Worm (Caenorhabditis elegans) whole organism, L3 larva: ENCODE data around the gene F22E5.7.
"Not testable (repeated sequence)": the region's sequence is repeated elsewhere in the genome, so short reads cannot be mapped to it uniquely, and the experiment has no call there.

Experiments used
- R02D3.7 ChIP-seq: fragments of 150-350 bp; optimal IDR thresholded peaks from 2 replicates; lab custom pipeline; 2014; ENCODE audit warnings: missing biosample characterization, missing genetic modification characterization
- aly-2 ChIP-seq: fragments of 150-350 bp; optimal IDR thresholded peaks from 2 replicates; lab custom pipeline; 2014; ENCODE audit warnings: missing biosample characterization, missing genetic modification characterization
- ama-1 ChIP-seq: fragments of 150-350 bp; optimal IDR thresholded peaks from 2 replicates; lab custom pipeline; 2018
- ceh-16 ChIP-seq: sonication (generic microtip); optimal IDR thresholded peaks from 2 replicates; lab custom pipeline; 2017; ENCODE audit warnings: missing biosample characterization, missing genetic modification characterization
- ceh-28 ChIP-seq: fragments of 150-350 bp; optimal IDR thresholded peaks from 2 replicates; lab custom pipeline; 2014; ENCODE audit warnings: missing biosample characterization, missing genetic modification reagents, missing genetic modification characterization
- ceh-82 ChIP-seq: fragments of 150-350 bp; optimal IDR thresholded peaks from 2 replicates; lab custom pipeline; 2014; ENCODE audit warnings: missing biosample characterization, missing genetic modification characterization
- ceh-9 ChIP-seq: sonication (generic microtip); optimal IDR thresholded peaks from 2 replicates; lab custom pipeline; 2018; ENCODE audit warnings: missing biosample characterization, missing genetic modification characterization
- daf-12 ChIP-seq: fragments of 150-350 bp; optimal IDR thresholded peaks from 2 replicates; lab custom pipeline; 2014; ENCODE audit warnings: missing biosample characterization, missing genetic modification reagents, missing genetic modification characterization
- egl-27 ChIP-seq: sonication (generic microtip); optimal IDR thresholded peaks from 4 replicates; lab custom pipeline; 2017; ENCODE audit warnings: missing biosample characterization, missing genetic modification reagents, missing genetic modification characterization
- elt-2 ChIP-seq: sonication (generic microtip); optimal IDR thresholded peaks from 2 replicates; lab custom pipeline; 2016; ENCODE audit warnings: missing genetic modification reagents, mild to moderate bottlenecking, missing genetic modification characterization, missing compliant biosample characterization
- eor-1 ChIP-seq, 2 experiments: fragments of 150-350 bp; optimal IDR thresholded peaks; 2 replicates each; lab custom pipeline; 2014 to 2018; ENCODE audit warnings: missing biosample characterization in 2 of 2, missing genetic modification characterization in 2 of 2
- fkh-2 ChIP-seq: fragments of 150-350 bp; optimal IDR thresholded peaks from 2 replicates; lab custom pipeline; 2014; ENCODE audit warnings: missing biosample characterization, missing genetic modification reagents, missing genetic modification characterization
- fos-1 ChIP-seq: fragments of 150-350 bp; optimal IDR thresholded peaks from 2 replicates; lab custom pipeline; 2014; ENCODE audit warnings: missing biosample characterization, missing genetic modification characterization
- hmg-11 ChIP-seq: sonication (generic microtip); optimal IDR thresholded peaks from 2 replicates; lab custom pipeline; 2016; ENCODE audit warnings: missing genetic modification characterization, missing compliant biosample characterization
- jun-1 ChIP-seq: fragments of 150-350 bp; optimal IDR thresholded peaks from 2 replicates; lab custom pipeline; 2014; ENCODE audit warnings: missing biosample characterization, missing genetic modification reagents, missing genetic modification characterization
- mdl-1 ChIP-seq: fragments of 150-350 bp; optimal IDR thresholded peaks from 2 replicates; lab custom pipeline; 2014; ENCODE audit warnings: missing biosample characterization, missing genetic modification characterization
- mml-1 ChIP-seq: fragments of 150-350 bp; sonication (generic microtip); optimal IDR thresholded peaks from 3 replicates; lab custom pipeline; 2014; ENCODE audit warnings: missing biosample characterization, missing genetic modification characterization
- nfya-1 ChIP-seq: sonication (generic microtip); optimal IDR thresholded peaks from 2 replicates; lab custom pipeline; 2017; ENCODE audit warnings: missing genetic modification characterization, mild to moderate bottlenecking, missing compliant biosample characterization, antibody characterized with exemption, moderate library complexity; ENCODE audit not compliant: insufficient read depth
- nhr-23 ChIP-seq: fragments of 150-350 bp; optimal IDR thresholded peaks from 2 replicates; lab custom pipeline; 2014; ENCODE audit warnings: missing biosample characterization, missing genetic modification reagents, missing genetic modification characterization
- nhr-237 ChIP-seq: fragments of 150-350 bp; optimal IDR thresholded peaks from 2 replicates; lab custom pipeline; 2014; ENCODE audit warnings: missing biosample characterization, missing genetic modification characterization
- nhr-25 ChIP-seq: sonication (generic microtip); optimal IDR thresholded peaks from 2 replicates; lab custom pipeline; 2017; ENCODE audit warnings: missing biosample characterization, missing genetic modification characterization
- nhr-28 ChIP-seq: fragments of 150-350 bp; optimal IDR thresholded peaks from 2 replicates; lab custom pipeline; 2014; ENCODE audit warnings: missing biosample characterization, missing genetic modification characterization
- nhr-43 ChIP-seq: sonication (generic microtip); optimal IDR thresholded peaks from 2 replicates; lab custom pipeline; 2016; ENCODE audit warnings: mild to moderate bottlenecking, missing genetic modification characterization, missing compliant biosample characterization; ENCODE audit not compliant: poor library complexity, severe bottlenecking
- nhr-76 ChIP-seq: fragments of 150-350 bp; sonication (generic microtip); optimal IDR thresholded peaks from 5 replicates; lab custom pipeline; 2014; ENCODE audit warnings: missing biosample characterization, missing genetic modification characterization
- nhr-77 ChIP-seq: fragments of 150-350 bp; optimal IDR thresholded peaks from 2 replicates; lab custom pipeline; 2014; ENCODE audit warnings: missing biosample characterization, missing genetic modification characterization
- pha-4 ChIP-seq: fragments of 150-350 bp; optimal IDR thresholded peaks from 2 replicates; lab custom pipeline; 2014; ENCODE audit warnings: missing biosample characterization, missing genetic modification reagents, missing genetic modification characterization
- pqm-1 ChIP-seq: fragments of 150-350 bp; optimal IDR thresholded peaks from 2 replicates; lab custom pipeline; 2017; ENCODE audit warnings: missing biosample characterization, missing genetic modification characterization, inconsistent platforms
- sea-2 ChIP-seq: fragments of 150-350 bp; sonication (generic microtip); optimal IDR thresholded peaks from 4 replicates; lab custom pipeline; 2014; ENCODE audit warnings: missing biosample characterization, missing genetic modification reagents, missing genetic modification characterization
- skn-1 ChIP-seq: fragments of 150-350 bp; optimal IDR thresholded peaks from 2 replicates; lab custom pipeline; 2014; ENCODE audit warnings: missing biosample characterization, missing genetic modification characterization
- snpc-4 ChIP-seq: fragments of 150-350 bp; optimal IDR thresholded peaks from 2 replicates; lab custom pipeline; 2014; ENCODE audit warnings: missing biosample characterization, missing genetic modification characterization
- tbx-2 ChIP-seq: sonication (generic microtip); optimal IDR thresholded peaks from 2 replicates; lab custom pipeline; 2016; ENCODE audit warnings: mild to moderate bottlenecking, missing genetic modification characterization, missing compliant biosample characterization
- unc-39 ChIP-seq: sonication (generic microtip); optimal IDR thresholded peaks from 4 replicates; lab custom pipeline; 2017; ENCODE audit warnings: missing biosample characterization, missing genetic modification characterization
- unc-62 ChIP-seq: fragments of 150-350 bp; sonication (generic microtip); optimal IDR thresholded peaks from 4 replicates; lab custom pipeline; 2014; ENCODE audit warnings: missing biosample characterization, missing genetic modification reagents, missing genetic modification characterization
- zag-1 ChIP-seq: fragments of 150-350 bp; optimal IDR thresholded peaks from 2 replicates; lab custom pipeline; 2014; ENCODE audit warnings: missing biosample characterization, missing genetic modification characterization
- ztf-11 ChIP-seq: fragments of 150-350 bp; optimal IDR thresholded peaks from 2 replicates; lab custom pipeline; 2014; ENCODE audit warnings: missing biosample characterization, missing genetic modification characterization

F22E5.7 gene

DNA sequence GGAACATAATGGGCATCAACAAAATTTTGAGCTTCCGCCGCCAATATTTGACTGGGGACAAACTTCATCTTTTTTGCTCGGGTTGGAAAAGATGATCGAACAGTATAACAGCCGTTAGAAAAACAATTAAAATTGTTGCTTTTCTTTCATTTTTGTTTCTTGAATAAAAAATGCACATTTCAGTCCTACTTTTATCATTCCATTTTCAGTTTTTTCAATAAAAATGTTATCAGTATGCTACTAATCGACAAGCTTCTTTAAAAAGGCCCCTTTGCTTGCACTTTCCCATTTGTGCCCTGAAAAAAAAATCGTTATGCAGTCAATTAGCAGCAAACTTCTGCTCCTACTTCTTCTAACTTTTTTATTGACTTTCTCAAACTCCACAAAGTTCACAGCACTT, at the start of gene F22E5.7:
TSS of gene F22E5.7 (plus strand) at position 301 of the 400 bp plus-strand sequence.
- TF ChIP-seq nhr-43: no peak
- no peak for TF ChIP-seq skn-1 (tag; lab: Kevin White, UChicago)
- TF ChIP-seq ceh-16 (tag; lab: Kevin White, UChicago): no peak
- TF ChIP-seq fos-1: no peak
- TF ChIP-seq ceh-9 (tag; lab: Kevin White, UChicago): no peak
- no peak for TF ChIP-seq R02D3.7
- TF ChIP-seq mdl-1 (tag; lab: Kevin White, UChicago): no peak
- no peak for TF ChIP-seq egl-27 (tag; lab: Kevin White, UChicago)
- no peak for TF ChIP-seq eor-1 (tag; optimal IDR thresholded peaks at IDR 0.05; lab: Kevin White, UChicago)
- no peak for TF ChIP-seq snpc-4
- no peak for TF ChIP-seq hmg-11 (tag; lab: Kevin White, UChicago)
- no peak for TF ChIP-seq mml-1
- no peak for TF ChIP-seq fkh-2 (tag; lab: Kevin White, UChicago)
- no peak for TF ChIP-seq nhr-23 (tag; lab: Kevin White, UChicago)

DNA sequence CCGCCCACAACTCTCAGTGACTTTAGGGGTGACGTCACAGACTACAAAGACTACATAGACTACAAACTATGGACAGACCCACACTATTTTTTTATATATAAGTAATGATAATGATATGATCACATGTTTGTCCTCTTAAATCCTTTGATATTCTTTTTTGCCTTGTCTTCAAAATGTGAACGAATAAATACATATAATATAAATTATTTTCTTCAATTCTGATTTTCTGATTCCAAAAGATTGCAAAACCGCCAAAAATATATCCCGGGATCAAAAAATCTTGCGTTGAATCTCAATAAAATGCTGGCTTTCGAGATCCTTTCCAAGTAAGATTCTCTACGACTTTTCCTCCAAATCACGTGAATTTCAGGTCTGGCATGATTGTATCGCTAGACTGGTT, 41.7 kb upstream of the F22E5.7 start, which contains the start of gene F33H12.1:
TSS of gene F33H12.1 (plus strand) at position 301 of the 400 bp plus-strand sequence.
- TF ChIP-seq fkh-2 (tag; lab: Kevin White, UChicago); sea-2 (GFP tag; lab: Kevin White, UChicago); ceh-82 (tag; lab: Kevin White, UChicago): not testable (repeated sequence)
- TF ChIP-seq, all 47 proteins: peak for 0; not testable (repeated sequence) for 47

DNA sequence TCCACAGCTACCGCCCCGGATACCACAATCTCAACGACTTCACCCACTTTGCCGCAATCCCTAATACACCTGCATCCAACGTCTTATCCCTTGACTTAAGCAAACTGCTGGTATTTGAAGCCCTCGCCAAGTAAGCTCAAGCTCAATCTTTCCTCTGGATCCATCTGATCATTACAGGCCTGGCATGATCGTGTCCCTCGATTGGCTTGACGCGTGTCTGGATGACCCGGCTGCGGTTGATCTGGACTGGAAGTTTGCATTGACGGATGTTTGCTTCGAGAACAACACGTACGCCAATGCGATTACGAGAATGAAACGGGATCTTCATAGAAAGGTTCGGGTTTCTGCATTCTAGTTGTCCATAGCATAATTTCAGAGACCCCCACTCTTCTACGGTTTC, 40.9 kb upstream of the F22E5.7 start:
- TF ChIP-seq jun-1 (tag; lab: Kevin White, UChicago) (no peak), nhr-77 (tag; lab: Kevin White, UChicago) (no peak), ceh-82 (tag; lab: Kevin White, UChicago) (no peak), aly-2 (tag; lab: Kevin White, UChicago) (no peak), nhr-76 (no peak), unc-62 (GFP tag; lab: Kevin White, UChicago) (no peak), ama-1 (lab: Kevin White, UChicago) (no peak), nhr-28 (no peak), snpc-4 (no peak), tbx-2 (tag; lab: Kevin White, UChicago) (no peak)

ce11 chrII:2605319-2605718, 36.6 kb upstream of the F22E5.7 start, which contains the start of gene sri-77:
Gene sri-77 (minus strand): TSS chrII:2605419.
- TF ChIP-seq nfya-1 (no peak), R02D3.7 (no peak), aly-2 (tag; lab: Kevin White, UChicago) (no peak), ztf-11 (tag; lab: Kevin White, UChicago) (no peak), nhr-25 (tag; lab: Kevin White, UChicago) (no peak), zag-1 (tag; lab: Kevin White, UChicago) (no peak), unc-39 (tag; lab: Kevin White, UChicago) (no peak), nhr-77 (tag; lab: Kevin White, UChicago) (no peak), ceh-82 (tag; lab: Kevin White, UChicago) (no peak), mml-1 (no peak), sea-2 (GFP tag; lab: Kevin White, UChicago) (no peak), nhr-237 (tag; lab: Kevin White, UChicago) (no peak)
- TF ChIP-seq, all 47 proteins: peak for 0

- TF ChIP-seq pqm-1 (tag; lab: Kevin White, UChicago) (peak; percentile 73), tbx-2 (tag; lab: Kevin White, UChicago) (no peak), R02D3.7 (no peak), ama-1 (lab: Kevin White, UChicago) (no peak), ceh-28 (no peak), fos-1 (peak; percentile 30), ceh-82 (tag; lab: Kevin White, UChicago) (no peak), daf-12 (no peak), jun-1 (tag; lab: Kevin White, UChicago) (peak; percentile 55), egl-27 (tag; lab: Kevin White, UChicago) (no peak), pha-4 (tag; lab: Kevin White, UChicago) (no peak), sea-2 (GFP tag; lab: Kevin White, UChicago) (no peak), ceh-9 (tag; lab: Kevin White, UChicago) (no peak), unc-62 (GFP tag; lab: Kevin White, UChicago) (no peak), elt-2 (tag; lab: Kevin White, UChicago) (peak; percentile 96), nhr-28 (no peak)
Observed at ce11 chrII:2610202-2610912, 31.5 kb upstream of the F22E5.7 start, which contains the start of gene sri-38. Gene sri-38 (plus strand): TSS chrII:2610862.
